Fruit fly (Drosophila melanogaster): ENCODE results near the gene Ifrd1.

Ifrd1 gene

dm6 chr2L:2905051-2905446 lies 30.8 kb upstream of the Ifrd1 start:
- TF ChIP-seq CG12605 (GFP tag; IDR thresholded peaks at IDR 0.05) (no peak), fd96Ca (GFP tag; IDR thresholded peaks at IDR 0.05) (no peak), CG9948 (tag; optimal IDR thresholded peaks at IDR 0.05) (peak; percentile 38), Pif1B (GFP tag; optimal IDR thresholded peaks at IDR 0.05) (peak; percentile 69), EcR (GFP tag; optimal IDR thresholded peaks at IDR 0.05) (no peak), CG8301 (tag; optimal IDR thresholded peaks at IDR 0.05) (peak; percentile 32), CG34367 (tag; optimal IDR thresholded peaks at IDR 0.05) (peak; percentile 16), CG17806 (tag; optimal IDR thresholded peaks at IDR 0.05) (peak; percentile 32), D1 (tag; optimal IDR thresholded peaks at IDR 0.05) (peak; percentile 41), CG13204 (GFP tag; optimal IDR thresholded peaks at IDR 0.05) (no peak), Ets98B (GFP tag; IDR thresholded peaks at IDR 0.05) (peak; percentile 51; the same call in 1 of the 2 replicates), CG15710 (tag; optimal IDR thresholded peaks at IDR 0.05) (peak; percentile 62), rn (GFP tag; IDR thresholded peaks at IDR 0.05) (peak; percentile 50), CG4496 (GFP tag; IDR thresholded peaks at IDR 0.05) (peak; percentile 41; the same call in 2 of the 3 replicates), CG8159 (tag; optimal IDR thresholded peaks at IDR 0.05) (peak; percentile 72), CG10348 (GFP tag; IDR thresholded peaks at IDR 0.05) (no peak), CG32121 (GFP tag; IDR thresholded peaks at IDR 0.05) (peak; percentile 73), gl (tag; optimal IDR thresholded peaks at IDR 0.05) (no peak), Pif1A (GFP tag; optimal IDR thresholded peaks at IDR 0.05) (peak; percentile 48), Snoo (tag; optimal IDR thresholded peaks at IDR 0.05) (peak; percentile 71), CG14655 (GFP tag; optimal IDR thresholded peaks at IDR 0.05) (peak; percentile 38)

dm6 chr2L:2904316-2905050 lies 30.2 kb upstream of the Ifrd1 start:
- TF ChIP-seq EcR (GFP tag; optimal IDR thresholded peaks at IDR 0.05), result peak; percentile 40
- no peak for TF ChIP-seq fd96Ca (GFP tag; IDR thresholded peaks at IDR 0.05)

dm6 chr2L:2903649-2904048 lies 29.4 kb upstream of the Ifrd1 start:
- TF ChIP-seq CG12605 (GFP tag; IDR thresholded peaks at IDR 0.05) (no peak), Snoo (tag; optimal IDR thresholded peaks at IDR 0.05) (no peak), EcR (GFP tag; optimal IDR thresholded peaks at IDR 0.05) (no peak), CG4496 (GFP tag; IDR thresholded peaks at IDR 0.05) (no peak), CG9948 (tag; optimal IDR thresholded peaks at IDR 0.05) (no peak), D1 (tag; optimal IDR thresholded peaks at IDR 0.05) (no peak), CG14655 (GFP tag; optimal IDR thresholded peaks at IDR 0.05) (no peak), rn (GFP tag; IDR thresholded peaks at IDR 0.05) (no peak), CG34367 (tag; optimal IDR thresholded peaks at IDR 0.05) (no peak), CG17806 (tag; optimal IDR thresholded peaks at IDR 0.05) (no peak), CG8301 (tag; optimal IDR thresholded peaks at IDR 0.05) (no peak), CG15710 (tag; optimal IDR thresholded peaks at IDR 0.05) (no peak), CG13204 (GFP tag; optimal IDR thresholded peaks at IDR 0.05) (no peak), fd96Ca (GFP tag; IDR thresholded peaks at IDR 0.05) (no peak)

- no peak for TF ChIP-seq CG4496 (GFP tag; IDR thresholded peaks at IDR 0.05)
- TF ChIP-seq CG15710 (tag; optimal IDR thresholded peaks at IDR 0.05), result no peak
- no peak for TF ChIP-seq fd96Ca (GFP tag; IDR thresholded peaks at IDR 0.05)
- no peak for TF ChIP-seq Pif1A (GFP tag; optimal IDR thresholded peaks at IDR 0.05)
- TF ChIP-seq D1 (tag; optimal IDR thresholded peaks at IDR 0.05), result no peak
- TF ChIP-seq CG13204 (GFP tag; optimal IDR thresholded peaks at IDR 0.05), result no peak
- TF ChIP-seq CG17806 (tag; optimal IDR thresholded peaks at IDR 0.05), result no peak
- no peak; the same call in 1 of the 2 replicates for TF ChIP-seq CG32121 (GFP tag; IDR thresholded peaks at IDR 0.05)
- TF ChIP-seq Pif1B (GFP tag; optimal IDR thresholded peaks at IDR 0.05), result no peak
- no peak for TF ChIP-seq CG14655 (GFP tag; optimal IDR thresholded peaks at IDR 0.05)
- TF ChIP-seq CG10348 (GFP tag; IDR thresholded peaks at IDR 0.05), result no peak
- no peak for TF ChIP-seq CG8301 (tag; optimal IDR thresholded peaks at IDR 0.05)
- TF ChIP-seq CG34367 (tag; optimal IDR thresholded peaks at IDR 0.05), result no peak
- no peak for TF ChIP-seq CG8159 (tag; optimal IDR thresholded peaks at IDR 0.05)
- TF ChIP-seq CG9948 (tag; optimal IDR thresholded peaks at IDR 0.05), result no peak
- TF ChIP-seq Snoo (tag; optimal IDR thresholded peaks at IDR 0.05), result no peak
Observed at dm6 chr2L:2901445-2901844, 27.2 kb upstream of the Ifrd1 start.

dm6 chr2L:2900392-2901028 lies 26.2 kb upstream of the Ifrd1 start:
- TF ChIP-seq CG14655 (GFP tag; optimal IDR thresholded peaks at IDR 0.05), result peak; percentile 4
- TF ChIP-seq fd96Ca (GFP tag; IDR thresholded peaks at IDR 0.05), result no peak
- TF ChIP-seq CG32121 (GFP tag; IDR thresholded peaks at IDR 0.05), result no peak
- no peak for TF ChIP-seq CG8301 (tag; optimal IDR thresholded peaks at IDR 0.05)
- no peak for TF ChIP-seq Snoo (tag; optimal IDR thresholded peaks at IDR 0.05)
- TF ChIP-seq Ets98B (GFP tag; IDR thresholded peaks at IDR 0.05), result no peak
- no peak for TF ChIP-seq CG8159 (tag; optimal IDR thresholded peaks at IDR 0.05)
- TF ChIP-seq EcR (GFP tag; optimal IDR thresholded peaks at IDR 0.05), result peak; percentile 75
- no peak for TF ChIP-seq CG9948 (tag; optimal IDR thresholded peaks at IDR 0.05)

dm6 chr2L:2898247-2898646 lies 24.0 kb upstream of the Ifrd1 start:
- TF ChIP-seq CG14655 (GFP tag; optimal IDR thresholded peaks at IDR 0.05), result no peak
- no peak for TF ChIP-seq CG12605 (GFP tag; IDR thresholded peaks at IDR 0.05)
- TF ChIP-seq CG15710 (tag; optimal IDR thresholded peaks at IDR 0.05), result no peak
- TF ChIP-seq EcR (GFP tag; optimal IDR thresholded peaks at IDR 0.05), result peak; percentile 13
- no peak for TF ChIP-seq CG4496 (GFP tag; IDR thresholded peaks at IDR 0.05)

All from whole organism, pupa.